Fruit fly (Drosophila melanogaster): Measurements from ENCODE around the gene Dhpr.

DNA sequence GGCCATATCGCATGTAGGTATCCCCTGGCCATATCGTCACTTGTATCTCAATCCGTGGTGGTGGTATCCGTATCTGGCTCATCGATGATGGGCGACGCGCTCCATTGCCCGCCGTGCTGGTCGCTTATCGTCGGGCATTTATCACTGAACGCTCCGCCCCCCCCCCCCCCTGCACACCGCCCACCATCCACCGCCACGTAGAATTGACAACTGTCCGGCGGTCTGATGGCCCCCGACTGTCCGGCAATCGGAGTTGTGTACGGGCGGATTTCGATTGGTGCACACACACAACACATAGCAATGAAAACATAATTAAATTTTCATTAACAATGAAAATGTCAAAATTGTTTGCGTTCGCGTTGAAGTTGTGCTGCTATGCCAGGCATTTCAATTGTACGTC lies 20.0 kb upstream of the Dhpr start:
- TF ChIP-seq lola (GFP tag; optimal IDR thresholded peaks at IDR 0.05) (no peak), N (GFP tag; optimal IDR thresholded peaks at IDR 0.05) (no peak), br (GFP tag; optimal IDR thresholded peaks at IDR 0.05) (no peak), h (GFP tag; optimal IDR thresholded peaks at IDR 0.05) (no peak), dmrt93B (GFP tag; optimal IDR thresholded peaks at IDR 0.05) (no peak)

Measured in whole organism, wandering third instar larva.